Worm (Caenorhabditis elegans) whole organism, L2 larva: ENCODE results near the gene srg-62.

ENCODE experiments used
- alr-1 ChIP-seq: fragments of 150-350 bp; optimal IDR thresholded peaks from 2 replicates; lab custom pipeline; 2014; ENCODE audit warnings: missing biosample characterization, missing genetic modification characterization
- ama-1 ChIP-seq: fragments of 150-350 bp; optimal IDR thresholded peaks from 2 replicates; lab custom pipeline; 2018; ENCODE audit warnings: inconsistent platforms
- blmp-1 ChIP-seq: sonication (generic microtip); optimal IDR thresholded peaks from 2 replicates; lab custom pipeline; 2017; ENCODE audit warnings: missing genetic modification characterization, mild to moderate bottlenecking, missing compliant biosample characterization, antibody characterized with exemption, moderate library complexity; ENCODE audit not compliant: insufficient read depth
- elt-1 ChIP-seq: fragments of 150-350 bp; optimal IDR thresholded peaks from 2 replicates; lab custom pipeline; 2014; ENCODE audit warnings: missing biosample characterization, missing genetic modification characterization
- lin-13 ChIP-seq: fragments of 150-350 bp; optimal IDR thresholded peaks from 2 replicates; lab custom pipeline; 2014; ENCODE audit warnings: missing biosample characterization, missing genetic modification reagents, missing genetic modification characterization
- mab-5 ChIP-seq: fragments of 150-350 bp; optimal IDR thresholded peaks from 2 replicates; lab custom pipeline; 2014; ENCODE audit warnings: missing biosample characterization, missing genetic modification characterization
- nhr-12 ChIP-seq: fragments of 150-350 bp; optimal IDR thresholded peaks from 2 replicates; lab custom pipeline; 2014; ENCODE audit warnings: missing biosample characterization, missing genetic modification characterization
- nhr-23 ChIP-seq: fragments of 150-350 bp; optimal IDR thresholded peaks from 2 replicates; lab custom pipeline; 2014; ENCODE audit warnings: missing biosample characterization, missing genetic modification reagents, missing genetic modification characterization
- nhr-237 ChIP-seq: fragments of 150-350 bp; optimal IDR thresholded peaks from 2 replicates; lab custom pipeline; 2014; ENCODE audit warnings: missing biosample characterization, missing genetic modification characterization
- nhr-25 ChIP-seq: fragments of 150-350 bp; sonication (generic microtip); optimal IDR thresholded peaks from 3 replicates; lab custom pipeline; 2014; ENCODE audit warnings: missing biosample characterization, missing genetic modification characterization
- nhr-77 ChIP-seq: fragments of 150-350 bp; optimal IDR thresholded peaks from 2 replicates; lab custom pipeline; 2014; ENCODE audit warnings: missing biosample characterization, missing genetic modification characterization
- unc-62 ChIP-seq: fragments of 150-350 bp; optimal IDR thresholded peaks from 2 replicates; lab custom pipeline; 2014; ENCODE audit warnings: missing biosample characterization, missing genetic modification reagents, missing genetic modification characterization
- ztf-11 ChIP-seq: sonication (generic microtip); optimal IDR thresholded peaks from 2 replicates; lab custom pipeline; 2017; ENCODE audit warnings: missing biosample characterization, missing genetic modification characterization

DNA sequence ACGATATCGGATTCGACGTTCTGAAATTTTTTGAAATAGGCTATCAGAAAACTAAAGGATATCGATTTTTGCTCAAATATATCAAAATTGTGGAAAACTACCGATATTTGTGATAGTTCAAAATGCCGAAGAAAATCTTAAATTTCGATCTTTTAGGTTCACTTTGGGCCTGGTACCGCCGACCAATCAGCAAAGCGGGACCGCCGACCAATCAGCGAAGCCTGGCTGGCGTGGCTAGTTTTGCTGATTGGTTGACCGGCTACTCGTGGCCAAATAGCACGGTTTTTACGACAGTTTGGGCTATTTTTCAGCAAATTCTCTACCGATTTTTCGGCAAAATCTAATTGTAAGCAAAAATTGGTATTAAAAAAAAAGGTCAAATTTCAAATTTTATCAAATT, 32.0 kb downstream of the srg-62 start:
- TF ChIP-seq alr-1 (tag; lab: Kevin White, UChicago) (no peak), ama-1 (lab: Kevin White, UChicago) (no peak), mab-5 (tag; lab: Kevin White, UChicago) (no peak), lin-13 (GFP tag; lab: Kevin White, UChicago) (no peak), nhr-23 (no peak), blmp-1 (tag; lab: Kevin White, UChicago) (no peak), elt-1 (tag; lab: Kevin White, UChicago) (no peak), nhr-237 (tag; lab: Kevin White, UChicago) (no peak), nhr-12 (tag; lab: Kevin White, UChicago) (no peak), unc-62 (GFP tag; lab: Kevin White, UChicago) (no peak), ztf-11 (tag; lab: Kevin White, UChicago) (no peak), nhr-25 (tag; lab: Kevin White, UChicago) (no peak), nhr-77 (no peak)
